Worm (Caenorhabditis elegans) whole organism, early embryonic: ENCODE data around the gene ocr-2.

Source experiments
- B0310.2 ChIP-seq: sonication (generic microtip); optimal IDR thresholded peaks from 2 replicates; lab custom pipeline; 2016; ENCODE audit warnings: mild to moderate bottlenecking, missing genetic modification characterization, missing compliant biosample characterization
- F13C5.2 ChIP-seq: sonication (generic microtip); optimal IDR thresholded peaks from 2 replicates; lab custom pipeline; 2017; ENCODE audit warnings: mild to moderate bottlenecking, missing genetic modification characterization, inconsistent platforms, missing compliant biosample characterization
- aly-1 ChIP-seq: sonication (generic microtip); optimal IDR thresholded peaks from 2 replicates; lab custom pipeline; 2016; ENCODE audit warnings: missing genetic modification characterization, missing compliant biosample characterization
- ama-1 ChIP-seq: fragments of 150-350 bp; optimal IDR thresholded peaks from 2 replicates; lab custom pipeline; 2014
- ceh-13 ChIP-seq: fragments of 200-800 bp; sonication (Bioruptor generic); optimal IDR thresholded peaks from 2 replicates; lab custom pipeline; 2018; ENCODE audit warnings: mild to moderate bottlenecking, missing genetic modification characterization, missing compliant biosample characterization
- ceh-36 ChIP-seq: sonication (generic microtip); optimal IDR thresholded peaks from 2 replicates; lab custom pipeline; 2016; ENCODE audit warnings: missing genetic modification characterization, inconsistent platforms, missing compliant biosample characterization
- ets-7 ChIP-seq: sonication (generic microtip); optimal IDR thresholded peaks from 2 replicates; lab custom pipeline; 2016; ENCODE audit warnings: missing genotype, missing genetic modification characterization, missing compliant biosample characterization
- flt-1 ChIP-seq: fragments of 200-800 bp; sonication (Bioruptor generic); IDR thresholded peaks from 2 replicates; pipeline ENCODE4 v1.3.6; 2022; ENCODE audit warnings: missing genetic modification characterization, missing compliant biosample characterization
- hmbx-1 ChIP-seq: sonication (generic microtip); optimal IDR thresholded peaks from 2 replicates; lab custom pipeline; 2016; ENCODE audit warnings: mild to moderate bottlenecking, missing genetic modification characterization, missing compliant biosample characterization
- hmg-4 ChIP-seq: fragments of 200-800 bp; sonication (Bioruptor generic); optimal IDR thresholded peaks from 2 replicates; lab custom pipeline; 2018; ENCODE audit warnings: mild to moderate bottlenecking, missing genetic modification characterization, missing compliant biosample characterization
- hnd-1 ChIP-seq: sonication (generic microtip); optimal IDR thresholded peaks from 2 replicates; lab custom pipeline; 2016; ENCODE audit warnings: missing genetic modification characterization, missing compliant biosample characterization
- pes-1 ChIP-seq: fragments of 200-800 bp; sonication (Bioruptor generic); IDR thresholded peaks from 2 replicates; pipeline ENCODE4 v1.3.6; 2022; ENCODE audit warnings: missing genetic modification reagents, missing genetic modification characterization, missing compliant biosample characterization
- scrt-1 ChIP-seq: fragments of 200-800 bp; sonication (Bioruptor generic); IDR thresholded peaks from 2 replicates; pipeline ENCODE4 v1.3.6; 2022; ENCODE audit warnings: missing genetic modification characterization, missing compliant biosample characterization
- sea-1 ChIP-seq: fragments of 200-800 bp; sonication (Bioruptor generic); conservative IDR thresholded peaks from 2 replicates; pipeline ENCODE4 v1.3.6; 2022; ENCODE audit warnings: missing genetic modification characterization, missing compliant biosample characterization
- tbx-11 ChIP-seq: fragments of 200-800 bp; sonication (Bioruptor generic); IDR thresholded peaks from 2 replicates; pipeline ENCODE4 v1.3.6; 2022; ENCODE audit warnings: missing genetic modification characterization, missing compliant biosample characterization
- tbx-37 ChIP-seq: fragments of 200-800 bp; sonication (Bioruptor generic); conservative IDR thresholded peaks from 2 replicates; pipeline ENCODE4 v1.3.6; 2022; ENCODE audit warnings: missing genetic modification reagents, missing genetic modification characterization, missing compliant biosample characterization
- tra-4 ChIP-seq: sonication (generic microtip); optimal IDR thresholded peaks from 2 replicates; lab custom pipeline; 2017; ENCODE audit warnings: missing genetic modification characterization, missing compliant biosample characterization

ocr-2 gene

ce11 chrIV:8174792-8175191, 45.1 kb downstream of the ocr-2 start:
- no peak for TF ChIP-seq ets-7 (tag; lab: Kevin White, UChicago)
- TF ChIP-seq flt-1, result no peak
- TF ChIP-seq aly-1, result no peak
- TF ChIP-seq tra-4 (tag; lab: Kevin White, UChicago), result no peak
- no peak for TF ChIP-seq ceh-36
- TF ChIP-seq tbx-37 (GFP tag; lab: Robert Waterston, UW), result no peak
- no peak for TF ChIP-seq pes-1 (GFP tag; lab: Robert Waterston, UW)
- no peak for TF ChIP-seq ceh-13 (GFP tag; lab: Kevin White, UChicago)
- no peak for TF ChIP-seq hnd-1 (tag; lab: Kevin White, UChicago)
- TF ChIP-seq scrt-1, result no peak
- TF ChIP-seq ama-1, result no peak
- no peak for TF ChIP-seq hmg-4 (GFP tag; lab: Kevin White, UChicago)
- no peak for TF ChIP-seq hmbx-1 (tag; lab: Kevin White, UChicago)
- no peak for TF ChIP-seq sea-1 (GFP tag; lab: Robert Waterston, UW)
- TF ChIP-seq tbx-11 (GFP tag; lab: Robert Waterston, UW), result no peak
- TF ChIP-seq F13C5.2 (tag; lab: Kevin White, UChicago), result no peak
- TF ChIP-seq B0310.2 (tag; lab: Kevin White, UChicago), result no peak

- TF ChIP-seq tra-4 (tag; lab: Kevin White, UChicago) (no peak), scrt-1 (no peak), ama-1 (no peak), tbx-11 (GFP tag; lab: Robert Waterston, UW) (no peak), hnd-1 (tag; lab: Kevin White, UChicago) (no peak), tbx-37 (GFP tag; lab: Robert Waterston, UW) (no peak)
These were observed 46.3 kb downstream of the ocr-2 start for ce11 chrIV:8173610-8174009.

DNA sequence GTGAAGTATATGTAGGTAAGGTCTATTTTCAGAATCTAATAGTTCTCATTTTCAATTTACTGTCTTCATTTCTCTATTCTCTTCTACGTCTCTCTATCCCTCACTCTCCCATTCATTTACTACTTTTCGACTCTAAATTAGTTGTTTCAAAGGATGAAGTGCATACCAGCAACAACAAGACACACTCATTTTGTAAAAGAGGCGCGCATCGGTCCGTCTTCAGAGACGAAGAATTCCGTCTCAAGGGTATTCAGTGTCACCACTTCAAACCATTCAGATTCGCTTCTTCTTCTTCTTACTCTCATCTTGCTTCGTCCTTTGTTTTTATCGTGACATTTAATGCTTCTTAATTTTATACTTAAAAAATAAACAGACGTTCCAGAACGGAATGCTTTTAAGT, 48.5 kb downstream of the ocr-2 start:
- TF ChIP-seq ama-1 (no peak), aly-1 (no peak)

DNA sequence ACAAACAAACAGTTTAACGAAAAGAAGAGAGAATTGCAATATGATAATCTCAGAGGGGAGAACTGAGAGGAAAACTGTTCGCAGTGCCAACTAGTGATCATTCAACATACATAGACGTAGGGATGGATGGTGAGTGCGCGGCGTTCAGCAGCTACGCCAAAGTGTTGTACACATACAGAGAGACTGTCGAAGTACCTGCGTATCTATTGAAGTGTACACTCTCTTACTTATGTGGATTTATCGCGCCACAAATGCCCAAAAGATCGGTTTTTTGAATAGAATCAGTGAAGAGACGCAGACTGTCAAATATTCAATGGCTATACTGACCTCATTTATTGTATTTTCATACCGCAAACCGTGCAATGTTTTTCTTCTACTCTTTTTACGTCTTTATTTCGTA, 49.6 kb downstream of the ocr-2 start:
- TF ChIP-seq hnd-1 (tag; lab: Kevin White, UChicago) (no peak), hmg-4 (GFP tag; lab: Kevin White, UChicago) (no peak), B0310.2 (tag; lab: Kevin White, UChicago) (no peak), flt-1 (no peak), scrt-1 (no peak), ets-7 (tag; lab: Kevin White, UChicago) (no peak), ama-1 (no peak), F13C5.2 (tag; lab: Kevin White, UChicago) (no peak), hmbx-1 (tag; lab: Kevin White, UChicago) (no peak), aly-1 (no peak), pes-1 (GFP tag; lab: Robert Waterston, UW) (no peak), tra-4 (tag; lab: Kevin White, UChicago) (no peak), ceh-36 (no peak), tbx-11 (GFP tag; lab: Robert Waterston, UW) (no peak), sea-1 (GFP tag; lab: Robert Waterston, UW) (no peak), ceh-13 (GFP tag; lab: Kevin White, UChicago) (no peak), tbx-37 (GFP tag; lab: Robert Waterston, UW) (no peak)

DNA sequence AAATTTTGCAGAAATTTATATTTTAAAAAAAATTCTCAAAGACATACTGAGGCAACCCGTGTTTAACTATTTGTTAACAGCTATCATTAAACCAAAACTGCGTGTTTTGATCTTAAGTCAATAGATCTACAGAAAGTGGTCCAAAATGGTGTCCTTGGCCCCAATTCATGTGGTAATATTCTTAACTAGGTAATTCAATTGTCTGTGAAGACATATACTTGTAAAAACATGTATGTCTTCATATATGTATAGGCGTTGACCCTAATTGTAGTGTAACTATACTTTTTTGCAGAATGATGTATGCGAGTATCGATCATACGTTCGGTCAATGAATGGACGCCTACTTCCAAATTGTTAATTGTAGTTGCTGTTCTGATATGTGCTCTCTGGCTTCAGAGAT, 50.2 kb downstream of the ocr-2 start, which contains the start of gene C07G1.15:
C07G1.15 (plus strand) TSS at position 301 of the 400 bp plus-strand sequence.
- no peak for TF ChIP-seq hmg-4 (GFP tag; lab: Kevin White, UChicago)
- no peak for TF ChIP-seq scrt-1
- TF ChIP-seq ceh-36, result no peak
- no peak for TF ChIP-seq tbx-11 (GFP tag; lab: Robert Waterston, UW)
- TF ChIP-seq B0310.2 (tag; lab: Kevin White, UChicago), result no peak
- TF ChIP-seq hmbx-1 (tag; lab: Kevin White, UChicago), result no peak
- TF ChIP-seq aly-1, result no peak
- TF ChIP-seq ama-1, result no peak
- no peak for TF ChIP-seq sea-1 (GFP tag; lab: Robert Waterston, UW)
- TF ChIP-seq tbx-37 (GFP tag; lab: Robert Waterston, UW), result no peak
- TF ChIP-seq tra-4 (tag; lab: Kevin White, UChicago), result no peak

ce11 chrIV:8168660-8169059, 51.2 kb downstream of the ocr-2 start, which contains the start of gene clec-52:
Gene clec-52 (minus strand): TSS chrIV:8168760.
- TF ChIP-seq tbx-37 (GFP tag; lab: Robert Waterston, UW) (no peak), flt-1 (no peak), tra-4 (tag; lab: Kevin White, UChicago) (no peak), hnd-1 (tag; lab: Kevin White, UChicago) (no peak), F13C5.2 (tag; lab: Kevin White, UChicago) (no peak), hmg-4 (GFP tag; lab: Kevin White, UChicago) (no peak), ets-7 (tag; lab: Kevin White, UChicago) (no peak), pes-1 (GFP tag; lab: Robert Waterston, UW) (no peak), ceh-13 (GFP tag; lab: Kevin White, UChicago) (no peak)

DNA sequence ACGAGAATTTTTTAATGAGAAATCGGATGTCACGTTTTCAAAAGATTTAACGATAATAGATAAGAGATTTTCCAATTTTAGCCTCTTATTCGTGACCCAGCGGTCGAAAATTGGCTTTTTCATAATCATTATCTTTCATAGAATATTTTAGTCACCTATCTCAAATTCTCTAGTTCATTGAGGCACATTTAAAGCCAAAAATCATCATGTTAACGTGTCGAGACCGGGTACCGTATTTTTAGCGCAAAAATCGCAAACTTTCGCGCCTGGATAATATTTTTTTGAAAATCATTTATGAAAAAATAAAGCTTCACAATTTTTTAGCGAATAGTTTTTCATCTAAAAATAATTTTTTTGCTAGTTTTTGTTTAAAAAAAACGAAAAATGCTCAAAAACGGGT, 53.9 kb downstream of the ocr-2 start, which contains the start of gene B0218.7:
B0218.7 (minus strand) TSS at position 101 of the 400 bp plus-strand sequence.
- TF ChIP-seq F13C5.2 (tag; lab: Kevin White, UChicago) (no peak), aly-1 (no peak), scrt-1 (no peak), ceh-36 (no peak), hnd-1 (tag; lab: Kevin White, UChicago) (no peak), pes-1 (GFP tag; lab: Robert Waterston, UW) (no peak), hmbx-1 (tag; lab: Kevin White, UChicago) (no peak), tra-4 (tag; lab: Kevin White, UChicago) (no peak), ama-1 (no peak)

- TF ChIP-seq pes-1 (GFP tag; lab: Robert Waterston, UW), result no peak
- no peak for TF ChIP-seq F13C5.2 (tag; lab: Kevin White, UChicago)
- TF ChIP-seq B0310.2 (tag; lab: Kevin White, UChicago), result no peak
- no peak for TF ChIP-seq aly-1
- no peak for TF ChIP-seq ets-7 (tag; lab: Kevin White, UChicago)
- no peak for TF ChIP-seq hmg-4 (GFP tag; lab: Kevin White, UChicago)
- no peak for TF ChIP-seq flt-1
- TF ChIP-seq ama-1, result no peak
These were observed 55.4 kb downstream of the ocr-2 start for ce11 chrIV:8164515-8164914.
